Fruit fly (Drosophila melanogaster) whole organism, embryonic: ENCODE data around the gene CG42269.

Experiments
- Abd-B ChIP-seq: fragments of 200-800 bp; sonication (Bioruptor generic); optimal IDR thresholded peaks from 2 replicates; lab custom pipeline; 2018; ENCODE audit warnings: missing biosample characterization, mild to moderate bottlenecking, missing genetic modification characterization, moderate library complexity
- Atf-2 ChIP-seq: fragments of 200-800 bp; sonication (Bioruptor generic); optimal IDR thresholded peaks from 2 replicates; lab custom pipeline; 2016; ENCODE audit warnings: missing biosample characterization, missing genetic modification characterization
- CG10366 ChIP-seq: fragments of 200-800 bp; sonication (Bioruptor generic); IDR thresholded peaks from 2 replicates; pipeline ENCODE4 v1.3.6; 2022; ENCODE audit warnings: missing biosample characterization, missing genetic modification characterization
- CG10543 ChIP-seq: fragments of 200-800 bp; sonication (Bioruptor generic); optimal IDR thresholded peaks from 3 replicates; lab custom pipeline; 2017; ENCODE audit warnings: missing biosample characterization, mild to moderate bottlenecking, missing genetic modification characterization, moderate library complexity
- CG10565 ChIP-seq: fragments of 200-800 bp; sonication (Bioruptor generic); optimal IDR thresholded peaks from 3 replicates; lab custom pipeline; 2016; ENCODE audit warnings: missing biosample characterization, mild to moderate bottlenecking, missing genetic modification characterization
- CG11695 ChIP-seq: fragments of 200-800 bp; sonication (Bioruptor generic); IDR thresholded peaks from 3 replicates; pipeline ENCODE4 v1.3.6; 2022; ENCODE audit warnings: missing biosample characterization, missing genetic modification characterization
- CG12236 ChIP-seq: fragments of 200-800 bp; sonication (Bioruptor generic); optimal IDR thresholded peaks from 2 replicates; lab custom pipeline; 2016; ENCODE audit warnings: missing biosample characterization, missing genetic modification characterization
- CG12659 ChIP-seq: fragments of 200-800 bp; sonication (Bioruptor generic); optimal IDR thresholded peaks from 3 replicates; lab custom pipeline; 2017; ENCODE audit warnings: mild to moderate bottlenecking, missing biosample characterization, missing genetic modification reagents, missing genetic modification characterization
- CG13894 ChIP-seq: fragments of 200-800 bp; sonication (Bioruptor generic); optimal IDR thresholded peaks from 3 replicates; lab custom pipeline; 2018; ENCODE audit warnings: missing biosample characterization, mild to moderate bottlenecking, missing genetic modification characterization, moderate library complexity
- CG14710 ChIP-seq: fragments of 200-800 bp; sonication (Bioruptor generic); optimal IDR thresholded peaks from 3 replicates; lab custom pipeline; 2019; ENCODE audit warnings: missing biosample characterization, mild to moderate bottlenecking, missing genetic modification characterization, moderate library complexity
- CG1529 ChIP-seq: fragments of 200-800 bp; sonication (Bioruptor generic); optimal IDR thresholded peaks from 3 replicates; lab custom pipeline; 2018; ENCODE audit warnings: missing biosample characterization, missing genetic modification characterization
- CG1602 ChIP-seq: fragments of 200-800 bp; sonication (Bioruptor generic); optimal IDR thresholded peaks from 3 replicates; lab custom pipeline; 2016; ENCODE audit warnings: missing biosample characterization, missing genetic modification characterization
- CG16813 ChIP-seq: fragments of 200-800 bp; sonication (Bioruptor generic); IDR thresholded peaks from 3 replicates; pipeline ENCODE4 v1.3.6; 2022; ENCODE audit warnings: missing biosample characterization, missing genetic modification characterization; ENCODE audit not compliant: partially characterized antibody
- CG17186 ChIP-seq: fragments of 200-800 bp; sonication (Bioruptor generic); optimal IDR thresholded peaks from 3 replicates; lab custom pipeline; 2017; ENCODE audit warnings: missing biosample characterization, missing genetic modification reagents, missing genetic modification characterization
- CG18619 ChIP-seq: fragments of 200-800 bp; sonication (Bioruptor generic); optimal IDR thresholded peaks from 3 replicates; lab custom pipeline; 2017; ENCODE audit warnings: missing biosample characterization, mild to moderate bottlenecking, missing genetic modification characterization
- CG33213 ChIP-seq: fragments of 200-800 bp; sonication (Bioruptor generic); optimal IDR thresholded peaks from 3 replicates; lab custom pipeline; 2016; ENCODE audit warnings: missing biosample characterization, missing genetic modification characterization
- CG4854 ChIP-seq: fragments of 200-800 bp; sonication (Bioruptor generic); optimal IDR thresholded peaks from 2 replicates; lab custom pipeline; 2016; ENCODE audit warnings: missing biosample characterization, missing genetic modification characterization, inconsistent platforms
- CG6813 ChIP-seq: fragments of 200-800 bp; sonication (Bioruptor generic); optimal IDR thresholded peaks from 2 replicates; lab custom pipeline; 2017; ENCODE audit warnings: missing biosample characterization, missing genetic modification characterization, mild to moderate bottlenecking, moderate library complexity, missing genetic modification reagents
- CG7271 ChIP-seq: fragments of 200-800 bp; sonication (Bioruptor generic); optimal IDR thresholded peaks from 2 replicates; lab custom pipeline; 2018; ENCODE audit warnings: missing biosample characterization, mild to moderate bottlenecking, missing genetic modification characterization, moderate library complexity
- CG7987 ChIP-seq: fragments of 200-800 bp; sonication (Bioruptor generic); optimal IDR thresholded peaks from 2 replicates; lab custom pipeline; 2018; ENCODE audit warnings: missing biosample characterization, mild to moderate bottlenecking, missing genetic modification characterization, moderate library complexity
- CG8765 ChIP-seq: fragments of 200-800 bp; sonication (Bioruptor generic); IDR thresholded peaks from 2 replicates; pipeline ENCODE4 v1.3.6; 2022; ENCODE audit warnings: missing biosample characterization, missing genetic modification characterization
- Dll ChIP-seq: fragments of 200-800 bp; sonication (Bioruptor generic); IDR thresholded peaks from 4 replicates; pipeline ENCODE4 v1.3.6; 2022; ENCODE audit warnings: missing biosample characterization, missing genetic modification characterization; ENCODE audit not compliant: partially characterized antibody
- Dref ChIP-seq: fragments of 200-800 bp; sonication (Bioruptor generic); IDR thresholded peaks from 2 replicates; pipeline ENCODE4 v1.3.6; 2022; ENCODE audit warnings: missing biosample characterization, missing genetic modification characterization
- Fer1 ChIP-seq: fragments of 200-800 bp; sonication (Bioruptor generic); optimal IDR thresholded peaks from 2 replicates; lab custom pipeline; 2017; ENCODE audit warnings: missing biosample characterization, mild to moderate bottlenecking, missing genetic modification characterization
- HLH4C ChIP-seq: fragments of 200-800 bp; sonication (Bioruptor generic); IDR thresholded peaks from 3 replicates; pipeline ENCODE4 v1.3.6; 2022; ENCODE audit warnings: missing biosample characterization, missing genetic modification characterization; ENCODE audit not compliant: partially characterized antibody
- Hr39 ChIP-seq: fragments of >200 bp; optimal IDR thresholded peaks from 2 replicates; lab custom pipeline; 2017
- Nf-YC ChIP-seq: fragments of 200-800 bp; optimal IDR thresholded peaks from 3 replicates; lab custom pipeline; 2019; ENCODE audit warnings: missing biosample characterization, mild to moderate bottlenecking, missing genetic modification characterization, moderate library complexity
- NfI ChIP-seq: fragments of 200-800 bp; sonication (Bioruptor generic); optimal IDR thresholded peaks from 3 replicates; lab custom pipeline; 2018; ENCODE audit warnings: missing biosample characterization, mild to moderate bottlenecking, missing genetic modification characterization, moderate library complexity
- Poxn ChIP-seq: fragments of 200-800 bp; sonication (Bioruptor generic); IDR thresholded peaks from 2 replicates; pipeline ENCODE4 v1.3.6; 2022; ENCODE audit warnings: missing biosample characterization, missing genetic modification characterization
- ab ChIP-seq: fragments of 200-800 bp; sonication (Bioruptor generic); optimal IDR thresholded peaks from 2 replicates; lab custom pipeline; 2016; ENCODE audit warnings: missing biosample characterization, missing genetic modification characterization
- ara ChIP-seq: fragments of 200-800 bp; sonication (Bioruptor generic); IDR thresholded peaks from 2 replicates; pipeline ENCODE4 v1.3.6; 2022; ENCODE audit warnings: missing biosample characterization, missing genetic modification characterization
- bowl ChIP-seq: fragments of 200-800 bp; sonication (Bioruptor generic); IDR thresholded peaks from 2 replicates; pipeline ENCODE4 v1.3.6; 2022; ENCODE audit warnings: missing biosample characterization, missing genetic modification characterization
- crol ChIP-seq: fragments of 200-800 bp; sonication (Bioruptor generic); IDR thresholded peaks from 2 replicates; pipeline ENCODE4 v1.3.6; 2022; ENCODE audit warnings: missing biosample characterization, missing genetic modification characterization
- dysf ChIP-seq: fragments of 200-800 bp; sonication (Bioruptor generic); IDR thresholded peaks from 3 replicates; pipeline ENCODE4 v1.3.6; 2022; ENCODE audit warnings: missing biosample characterization, missing genetic modification characterization
- en ChIP-seq: fragments of 200-800 bp; sonication (Bioruptor generic); optimal IDR thresholded peaks from 2 replicates; lab custom pipeline; 2016; ENCODE audit warnings: missing biosample characterization, missing genetic modification characterization
- grn ChIP-seq: fragments of 200-800 bp; sonication (Bioruptor generic); optimal IDR thresholded peaks from 3 replicates; lab custom pipeline; 2017; ENCODE audit warnings: missing biosample characterization, missing genetic modification characterization
- jing ChIP-seq: fragments of 200-800 bp; sonication (Bioruptor generic); optimal IDR thresholded peaks from 2 replicates; lab custom pipeline; 2018; ENCODE audit warnings: missing biosample characterization, mild to moderate bottlenecking, missing genetic modification characterization
- kay ChIP-seq: fragments of 200-800 bp; sonication (Bioruptor generic); optimal IDR thresholded peaks from 2 replicates; lab custom pipeline; 2016; ENCODE audit warnings: missing biosample characterization, missing genetic modification characterization
- kni ChIP-seq: fragments of 200-800 bp; sonication (Bioruptor generic); optimal IDR thresholded peaks from 3 replicates; lab custom pipeline; 2017; ENCODE audit warnings: mild to moderate bottlenecking, missing biosample characterization, missing genetic modification reagents, missing genetic modification characterization
- luna ChIP-seq: fragments of 200-800 bp; sonication (Bioruptor generic); optimal IDR thresholded peaks from 2 replicates; lab custom pipeline; 2016; ENCODE audit warnings: missing biosample characterization, missing genetic modification characterization
- mirr ChIP-seq: fragments of 200-800 bp; sonication (Bioruptor generic); optimal IDR thresholded peaks from 3 replicates; lab custom pipeline; 2018; ENCODE audit warnings: missing biosample characterization, mild to moderate bottlenecking, missing genetic modification characterization
- nmo ChIP-seq: fragments of 200-800 bp; sonication (Bioruptor generic); optimal IDR thresholded peaks from 2 replicates; lab custom pipeline; 2018; ENCODE audit warnings: missing biosample characterization, mild to moderate bottlenecking, missing genetic modification characterization, moderate library complexity
- sqz ChIP-seq: fragments of 200-800 bp; sonication (Bioruptor generic); optimal IDR thresholded peaks from 3 replicates; lab custom pipeline; 2018; ENCODE audit warnings: missing biosample characterization, mild to moderate bottlenecking, missing genetic modification characterization
- sug ChIP-seq: fragments of 200-800 bp; optimal IDR thresholded peaks from 2 replicates; lab custom pipeline; 2019; ENCODE audit warnings: missing biosample characterization, mild to moderate bottlenecking, missing genetic modification characterization, moderate library complexity
- tna ChIP-seq: fragments of 200-800 bp; sonication (Bioruptor generic); IDR thresholded peaks from 2 replicates; pipeline ENCODE4 v1.3.6; 2022; ENCODE audit warnings: missing biosample characterization, missing genetic modification characterization; ENCODE audit not compliant: partially characterized antibody
- trem ChIP-seq: fragments of 200-800 bp; optimal IDR thresholded peaks from 3 replicates; lab custom pipeline; 2019; ENCODE audit warnings: missing biosample characterization, mild to moderate bottlenecking, missing genetic modification characterization, moderate library complexity
- unc-4 ChIP-seq: fragments of 200-800 bp; sonication (Bioruptor generic); IDR thresholded peaks from 2 replicates; pipeline ENCODE4 v1.3.6; 2022; ENCODE audit warnings: missing biosample characterization, missing genetic modification characterization; ENCODE audit not compliant: partially characterized antibody
- vnd ChIP-seq: fragments of 200-800 bp; sonication (Bioruptor generic); IDR thresholded peaks from 3 replicates; pipeline ENCODE4 v1.3.6; 2022; ENCODE audit warnings: missing biosample characterization, missing genetic modification characterization; ENCODE audit not compliant: partially characterized antibody
- vvl ChIP-seq: fragments of 200-800 bp; sonication (Bioruptor generic); IDR thresholded peaks from 2 replicates; pipeline ENCODE4 v1.3.6; 2022; ENCODE audit warnings: missing biosample characterization, missing genetic modification characterization
- zen ChIP-seq: fragments of 200-800 bp; sonication (Bioruptor generic); optimal IDR thresholded peaks from 3 replicates; lab custom pipeline; 2018; ENCODE audit warnings: missing biosample characterization, mild to moderate bottlenecking, missing genetic modification characterization, moderate library complexity
- zen2 ChIP-seq: fragments of 200-800 bp; sonication (Bioruptor generic); IDR thresholded peaks from 3 replicates; pipeline ENCODE4 v1.3.6; 2022; ENCODE audit warnings: missing biosample characterization, missing genetic modification characterization; ENCODE audit not compliant: partially characterized antibody

CG42269 gene

dm6 chr3L:6082561-6082960 is 16.5 kb downstream of the CG42269 start, which contains the start of gene CG13293 (continued):
- TF ChIP-seq zen2 (GFP tag; lab: Robert Waterston, UW): no peak
- no peak for TF ChIP-seq tna (GFP tag; lab: Robert Waterston, UW)
- peak; percentile 17 for TF ChIP-seq Fer1 (GFP tag; lab: Kevin White, UChicago)
- no peak for TF ChIP-seq CG11695 (GFP tag; lab: Robert Waterston, UW)
- no peak for TF ChIP-seq kni (GFP tag; lab: Kevin White, UChicago)
- TF ChIP-seq CG8765: no peak
- TF ChIP-seq NfI: no peak
- peak; percentile 1 for TF ChIP-seq trem (tag; lab: Kevin White, UChicago)
- no peak for TF ChIP-seq CG18619 (GFP tag; lab: Kevin White, UChicago)
- TF ChIP-seq CG1602 (GFP tag; lab: Kevin White, UChicago): no peak
- no peak for TF ChIP-seq Poxn
- TF ChIP-seq ab (GFP tag; lab: Kevin White, UChicago): no peak
- TF ChIP-seq jing (GFP tag; lab: Kevin White, UChicago): no peak
- TF ChIP-seq Abd-B (GFP tag; lab: Kevin White, UChicago): no peak
- peak; percentile 20 for TF ChIP-seq CG12659 (GFP tag; lab: Kevin White, UChicago)
- TF ChIP-seq crol (GFP tag; lab: Robert Waterston, UW): no peak
- TF ChIP-seq sqz: peak; percentile 69
- no peak for TF ChIP-seq CG16813 (GFP tag; lab: Robert Waterston, UW)
- TF ChIP-seq Nf-YC: no peak
- no peak for TF ChIP-seq grn
- TF ChIP-seq Hr39 (lab: Kevin White, UChicago): no peak
- TF ChIP-seq Dref (GFP tag; lab: Robert Waterston, UW): 0 out of 2 replicates have a peak, but pooled peaks have one; percentile 14
- TF ChIP-seq dysf (GFP tag; lab: Robert Waterston, UW): no peak
- TF ChIP-seq nmo (GFP tag; lab: Kevin White, UChicago): no peak
- no peak for TF ChIP-seq CG1529 (GFP tag; lab: Kevin White, UChicago)
- no peak for TF ChIP-seq Dll (GFP tag; lab: Robert Waterston, UW)
- TF ChIP-seq mirr (GFP tag; lab: Kevin White, UChicago): no peak
- no peak for TF ChIP-seq CG12236 (GFP tag; lab: Kevin White, UChicago)
- TF ChIP-seq CG13894: no peak
- peak; percentile 17 for TF ChIP-seq CG14710
- TF ChIP-seq CG7987 (GFP tag; lab: Kevin White, UChicago): no peak
- TF ChIP-seq ara: no peak
- TF ChIP-seq unc-4 (GFP tag; lab: Robert Waterston, UW): no peak
- TF ChIP-seq CG10543 (GFP tag; lab: Kevin White, UChicago): no peak
- TF ChIP-seq CG10366 (GFP tag; lab: Robert Waterston, UW): no peak
- TF ChIP-seq CG7271 (tag; lab: Kevin White, UChicago): no peak
- no peak for TF ChIP-seq en (GFP tag; lab: Kevin White, UChicago)
- TF ChIP-seq bowl: no peak
- no peak for TF ChIP-seq Atf-2 (GFP tag; lab: Kevin White, UChicago)
- no peak for TF ChIP-seq HLH4C (GFP tag; lab: Robert Waterston, UW)
- no peak for TF ChIP-seq CG33213 (GFP tag; lab: Kevin White, UChicago)
- TF ChIP-seq luna: no peak
- no peak for TF ChIP-seq CG10565 (GFP tag; lab: Kevin White, UChicago)
- peak; percentile 32; the same call in 1 of the 2 replicates for TF ChIP-seq vvl (GFP tag; lab: Robert Waterston, UW)
- TF ChIP-seq CG17186 (GFP tag; lab: Kevin White, UChicago): no peak
- no peak for TF ChIP-seq CG4854
- TF ChIP-seq kay (GFP tag; lab: Kevin White, UChicago): no peak
- TF ChIP-seq sug: no peak
- TF ChIP-seq zen: no peak
- TF ChIP-seq vnd: no peak
- TF ChIP-seq CG6813 (GFP tag; lab: Kevin White, UChicago): no peak
